Worm (Caenorhabditis elegans): Measurements from ENCODE around the gene wrt-4.

Gene wrt-4

ce11 chrX:15766861-15767260, 9.8 kb upstream of the wrt-4 start:
- TF ChIP-seq ceh-36 (tag; optimal IDR thresholded peaks at IDR 0.05), result no peak
- TF ChIP-seq B0310.2 (tag; optimal IDR thresholded peaks at IDR 0.05), result no peak
- no peak for TF ChIP-seq ceh-13 (GFP tag; optimal IDR thresholded peaks at IDR 0.05)
- no peak for TF ChIP-seq hmg-4 (GFP tag; optimal IDR thresholded peaks at IDR 0.05)
- TF ChIP-seq ets-7 (tag; optimal IDR thresholded peaks at IDR 0.05), result no peak
- TF ChIP-seq tbx-11 (GFP tag; IDR thresholded peaks at IDR 0.05), result no peak
- no peak for TF ChIP-seq tbx-37 (GFP tag; conservative IDR thresholded peaks at IDR 0.05)
- TF ChIP-seq sea-1 (GFP tag; conservative IDR thresholded peaks at IDR 0.05), result no peak
- TF ChIP-seq ama-1 (optimal IDR thresholded peaks at IDR 0.05), result no peak
- no peak for TF ChIP-seq pes-1 (GFP tag; IDR thresholded peaks at IDR 0.05)
- TF ChIP-seq hmbx-1 (tag; optimal IDR thresholded peaks at IDR 0.05), result no peak
- no peak for TF ChIP-seq scrt-1 (GFP tag; IDR thresholded peaks at IDR 0.05)

ce11 chrX:15766147-15766546, 9.1 kb upstream of the wrt-4 start, which contains the start of gene bus-17:
Gene bus-17, minus strand, starts transcription at chrX:15766354.
- no peak for TF ChIP-seq ceh-13 (GFP tag; optimal IDR thresholded peaks at IDR 0.05)
- TF ChIP-seq flt-1 (GFP tag; IDR thresholded peaks at IDR 0.05), result no peak
- no peak for TF ChIP-seq pes-1 (GFP tag; IDR thresholded peaks at IDR 0.05)
- TF ChIP-seq aly-1 (tag; optimal IDR thresholded peaks at IDR 0.05), result no peak
- TF ChIP-seq F13C5.2 (tag; optimal IDR thresholded peaks at IDR 0.05), result no peak
- TF ChIP-seq tbx-37 (GFP tag; conservative IDR thresholded peaks at IDR 0.05), result no peak
- no peak for TF ChIP-seq hmg-4 (GFP tag; optimal IDR thresholded peaks at IDR 0.05)
- no peak for TF ChIP-seq ceh-36 (tag; optimal IDR thresholded peaks at IDR 0.05)
- no peak for TF ChIP-seq B0310.2 (tag; optimal IDR thresholded peaks at IDR 0.05)
- no peak for TF ChIP-seq tra-4 (tag; optimal IDR thresholded peaks at IDR 0.05)
- TF ChIP-seq hmbx-1 (tag; optimal IDR thresholded peaks at IDR 0.05), result no peak
- TF ChIP-seq hnd-1 (tag; optimal IDR thresholded peaks at IDR 0.05), result no peak
- no peak for TF ChIP-seq ama-1 (optimal IDR thresholded peaks at IDR 0.05)
- no peak for TF ChIP-seq sea-1 (GFP tag; conservative IDR thresholded peaks at IDR 0.05)
- TF ChIP-seq tbx-11 (GFP tag; IDR thresholded peaks at IDR 0.05), result no peak
- no peak for TF ChIP-seq scrt-1 (GFP tag; IDR thresholded peaks at IDR 0.05)
- TF ChIP-seq ets-7 (tag; optimal IDR thresholded peaks at IDR 0.05), result no peak

ce11 chrX:15759222-15759621, 2.2 kb upstream of the wrt-4 start:
- TF ChIP-seq pes-1 (GFP tag; IDR thresholded peaks at IDR 0.05), result no peak
- no peak for TF ChIP-seq scrt-1 (GFP tag; IDR thresholded peaks at IDR 0.05)
- TF ChIP-seq ceh-36 (tag; optimal IDR thresholded peaks at IDR 0.05), result no peak

ce11 chrX:15751245-15751644, 5.8 kb downstream of the wrt-4 start:
- TF ChIP-seq ceh-13 (GFP tag; optimal IDR thresholded peaks at IDR 0.05) (no peak), ets-7 (tag; optimal IDR thresholded peaks at IDR 0.05) (no peak), tbx-11 (GFP tag; IDR thresholded peaks at IDR 0.05) (no peak), tbx-37 (GFP tag; conservative IDR thresholded peaks at IDR 0.05) (no peak), B0310.2 (tag; optimal IDR thresholded peaks at IDR 0.05) (no peak), aly-1 (tag; optimal IDR thresholded peaks at IDR 0.05) (no peak), tra-4 (tag; optimal IDR thresholded peaks at IDR 0.05) (no peak), hmbx-1 (tag; optimal IDR thresholded peaks at IDR 0.05) (no peak), F13C5.2 (tag; optimal IDR thresholded peaks at IDR 0.05) (no peak), sea-1 (GFP tag; conservative IDR thresholded peaks at IDR 0.05) (no peak), hmg-4 (GFP tag; optimal IDR thresholded peaks at IDR 0.05) (no peak), ama-1 (optimal IDR thresholded peaks at IDR 0.05) (no peak), scrt-1 (GFP tag; IDR thresholded peaks at IDR 0.05) (no peak), hnd-1 (tag; optimal IDR thresholded peaks at IDR 0.05) (no peak), flt-1 (GFP tag; IDR thresholded peaks at IDR 0.05) (no peak), ceh-36 (tag; optimal IDR thresholded peaks at IDR 0.05) (no peak), pes-1 (GFP tag; IDR thresholded peaks at IDR 0.05) (no peak)

ce11 chrX:15747814-15748213, 9.3 kb downstream of the wrt-4 start:
- TF ChIP-seq hnd-1 (tag; optimal IDR thresholded peaks at IDR 0.05), result no peak
- TF ChIP-seq flt-1 (GFP tag; IDR thresholded peaks at IDR 0.05), result no peak
- no peak for TF ChIP-seq B0310.2 (tag; optimal IDR thresholded peaks at IDR 0.05)
- TF ChIP-seq hmbx-1 (tag; optimal IDR thresholded peaks at IDR 0.05), result no peak
- TF ChIP-seq tbx-37 (GFP tag; conservative IDR thresholded peaks at IDR 0.05), result no peak
- no peak for TF ChIP-seq scrt-1 (GFP tag; IDR thresholded peaks at IDR 0.05)
- TF ChIP-seq aly-1 (tag; optimal IDR thresholded peaks at IDR 0.05), result no peak
- no peak for TF ChIP-seq ama-1 (optimal IDR thresholded peaks at IDR 0.05)
- TF ChIP-seq ceh-36 (tag; optimal IDR thresholded peaks at IDR 0.05), result no peak
- no peak for TF ChIP-seq pes-1 (GFP tag; IDR thresholded peaks at IDR 0.05)
- no peak for TF ChIP-seq tbx-11 (GFP tag; IDR thresholded peaks at IDR 0.05)

- TF ChIP-seq sea-1 (GFP tag; conservative IDR thresholded peaks at IDR 0.05) (no peak), pes-1 (GFP tag; IDR thresholded peaks at IDR 0.05) (no peak), ceh-13 (GFP tag; optimal IDR thresholded peaks at IDR 0.05) (no peak), ama-1 (optimal IDR thresholded peaks at IDR 0.05) (no peak), scrt-1 (GFP tag; IDR thresholded peaks at IDR 0.05) (no peak), ceh-36 (tag; optimal IDR thresholded peaks at IDR 0.05) (no peak), aly-1 (tag; optimal IDR thresholded peaks at IDR 0.05) (no peak), tbx-11 (GFP tag; IDR thresholded peaks at IDR 0.05) (no peak), hnd-1 (tag; optimal IDR thresholded peaks at IDR 0.05) (no peak), tbx-37 (GFP tag; conservative IDR thresholded peaks at IDR 0.05) (no peak), hmbx-1 (tag; optimal IDR thresholded peaks at IDR 0.05) (no peak), B0310.2 (tag; optimal IDR thresholded peaks at IDR 0.05) (no peak), F13C5.2 (tag; optimal IDR thresholded peaks at IDR 0.05) (no peak), hmg-4 (GFP tag; optimal IDR thresholded peaks at IDR 0.05) (no peak), ets-7 (tag; optimal IDR thresholded peaks at IDR 0.05) (no peak), tra-4 (tag; optimal IDR thresholded peaks at IDR 0.05) (no peak)
Measured at ce11 chrX:15746705-15747104, 10.4 kb downstream of the wrt-4 start, which contains the start of gene srxa-9. Gene srxa-9, plus strand, starts transcription at chrX:15747005.

ce11 chrX:15742310-15742709, 14.8 kb downstream of the wrt-4 start, which contains the start of gene nhr-255:
Gene nhr-255, plus strand, starts transcription at chrX:15742610.
- TF ChIP-seq aly-1 (tag; optimal IDR thresholded peaks at IDR 0.05) (no peak), scrt-1 (GFP tag; IDR thresholded peaks at IDR 0.05) (no peak), ets-7 (tag; optimal IDR thresholded peaks at IDR 0.05) (no peak), F13C5.2 (tag; optimal IDR thresholded peaks at IDR 0.05) (no peak), hmg-4 (GFP tag; optimal IDR thresholded peaks at IDR 0.05) (no peak), pes-1 (GFP tag; IDR thresholded peaks at IDR 0.05) (no peak), ceh-13 (GFP tag; optimal IDR thresholded peaks at IDR 0.05) (no peak), tra-4 (tag; optimal IDR thresholded peaks at IDR 0.05) (no peak), flt-1 (GFP tag; IDR thresholded peaks at IDR 0.05) (no peak)
